Worm (Caenorhabditis elegans) whole organism, L2 larva: ENCODE results near the gene ZK1320.13.

Source experiments
- F13H6.1 ChIP-seq: sonication (generic microtip); optimal IDR thresholded peaks from 2 replicates; lab custom pipeline; 2016; ENCODE audit warnings: missing genetic modification characterization, missing compliant biosample characterization
- ZK546.5 ChIP-seq: sonication (generic microtip); optimal IDR thresholded peaks from 2 replicates; lab custom pipeline; 2017; ENCODE audit warnings: missing biosample characterization, missing genetic modification characterization
- aly-2 ChIP-seq: fragments of 150-350 bp; optimal IDR thresholded peaks from 2 replicates; lab custom pipeline; 2014; ENCODE audit warnings: missing biosample characterization, missing genetic modification characterization
- blmp-1 ChIP-seq: sonication (generic microtip); optimal IDR thresholded peaks from 2 replicates; lab custom pipeline; 2017; ENCODE audit warnings: missing genetic modification characterization, mild to moderate bottlenecking, missing compliant biosample characterization, antibody characterized with exemption, moderate library complexity; ENCODE audit not compliant: insufficient read depth
- ceh-82 ChIP-seq: fragments of 150-350 bp; optimal IDR thresholded peaks from 2 replicates; lab custom pipeline; 2014; ENCODE audit warnings: missing biosample characterization, missing genetic modification characterization
- lin-39 ChIP-seq: fragments of 150-350 bp; optimal IDR thresholded peaks from 2 replicates; lab custom pipeline; 2014; ENCODE audit warnings: missing biosample characterization, missing genetic modification reagents, missing genetic modification characterization
- skn-1 ChIP-seq: sonication (generic microtip); optimal IDR thresholded peaks from 2 replicates; lab custom pipeline; 2017; ENCODE audit warnings: missing biosample characterization, missing genetic modification characterization

ce11 chrII:9704746-9705145, 24.2 kb downstream of the ZK1320.13 start, which contains the start of gene Y53C12A.10:
- TF ChIP-seq ceh-82 (tag; lab: Kevin White, UChicago) (no peak), F13H6.1 (tag; lab: Kevin White, UChicago) (no peak), ZK546.5 (no peak), skn-1 (tag; lab: Kevin White, UChicago) (no peak), aly-2 (no peak), blmp-1 (tag; lab: Kevin White, UChicago) (no peak), lin-39 (tag; lab: Kevin White, UChicago) (no peak)
